Fruit fly (Drosophila melanogaster): Measurements from ENCODE around the gene ATPsynG.

dm6 chr2L:11016695-11017094 lies 40.5 kb upstream of the ATPsynG start, which contains the start of gene CG14913:
- TF ChIP-seq eg (GFP tag; IDR thresholded peaks at IDR 0.05) (no peak), topi (GFP tag; optimal IDR thresholded peaks at IDR 0.05) (no peak), Ets96B (tag; optimal IDR thresholded peaks at IDR 0.05) (no peak), Hr38 (GFP tag; optimal IDR thresholded peaks at IDR 0.05) (no peak), dsx (GFP tag; optimal IDR thresholded peaks at IDR 0.05; ENCODE audit: poor library complexity, severe bottlenecking) (no peak), Sox14 (GFP tag; optimal IDR thresholded peaks at IDR 0.05) (no peak), CG16779 (tag; optimal IDR thresholded peaks at IDR 0.05) (no peak)

Data from whole organism, prepupa.